Worm (Caenorhabditis elegans) whole organism, L1 larva: ENCODE results near the gene Y49F6B.14.

Experiments used
- C16A3.4 ChIP-seq: fragments of 150-350 bp; optimal IDR thresholded peaks from 2 replicates; lab custom pipeline; 2014; ENCODE audit warnings: missing biosample characterization, missing genetic modification characterization
- Y116A8C.19 ChIP-seq: sonication (generic microtip); optimal IDR thresholded peaks from 2 replicates; lab custom pipeline; 2016; ENCODE audit warnings: missing compliant biosample characterization, missing genetic modification characterization, borderline replicate concordance
- aha-1 ChIP-seq: fragments of 150-350 bp; optimal IDR thresholded peaks from 2 replicates; lab custom pipeline; 2014; ENCODE audit warnings: missing biosample characterization, missing genetic modification characterization
- aly-2 ChIP-seq: fragments of 150-350 bp; optimal IDR thresholded peaks from 2 replicates; lab custom pipeline; 2014; ENCODE audit warnings: missing biosample characterization, missing genetic modification characterization
- ama-1 ChIP-seq: fragments of 150-350 bp; optimal IDR thresholded peaks from 2 replicates; lab custom pipeline; 2014
- ceh-8 ChIP-seq: fragments of 200-800 bp; sonication (Bioruptor generic); optimal IDR thresholded peaks from 2 replicates; lab custom pipeline; 2018; ENCODE audit warnings: mild to moderate bottlenecking, missing genetic modification characterization, moderate library complexity, missing compliant biosample characterization
- ceh-82 ChIP-seq, 3 experiments: fragments of 150-350 bp in 1 of 3; sonication (generic microtip) in 2 of 3; optimal IDR thresholded peaks; 2 replicates each; lab custom pipeline; 2014 to 2017; ENCODE audit warnings: missing biosample characterization in 3 of 3, missing genetic modification characterization in 3 of 3
- ceh-90 ChIP-seq: sonication (generic microtip); optimal IDR thresholded peaks from 2 replicates; lab custom pipeline; 2016; ENCODE audit warnings: missing genetic modification characterization, missing compliant biosample characterization
- dpl-1 ChIP-seq, 3 experiments: fragments of 150-350 bp in 2 of 3; sonication (generic microtip) in 1 of 3; optimal IDR thresholded peaks; 2 replicates each; lab custom pipeline; 2014 to 2017; ENCODE audit warnings: missing biosample characterization in 3 of 3, missing genetic modification characterization in 3 of 3, missing genetic modification reagents in 3 of 3
- egl-13 ChIP-seq: sonication (generic microtip); optimal IDR thresholded peaks from 2 replicates; lab custom pipeline; 2016; ENCODE audit warnings: missing genotype, missing genetic modification reagents, missing genetic modification characterization, missing compliant biosample characterization
- egl-27 ChIP-seq, 2 experiments: fragments of 150-350 bp in 1 of 2; sonication (generic microtip); optimal IDR thresholded peaks; 3 replicates each; lab custom pipeline; 2017 to 2018; ENCODE audit warnings: missing biosample characterization in 2 of 2, missing genetic modification characterization in 2 of 2, missing genetic modification reagents in 2 of 2
- elt-2 ChIP-seq: sonication (generic microtip); optimal IDR thresholded peaks from 2 replicates; lab custom pipeline; 2016; ENCODE audit warnings: missing genetic modification characterization, mild to moderate bottlenecking, inconsistent platforms, missing compliant biosample characterization, missing genetic modification reagents
- elt-3 ChIP-seq, 6 experiments: fragments of 150-350 bp in 1 of 6; sonication (generic microtip); optimal IDR thresholded peaks; 2 replicates each; lab custom pipeline; 2017 to 2018; ENCODE audit warnings: missing biosample characterization in 6 of 6, missing genetic modification characterization in 6 of 6, inconsistent platforms in 1 of 6
- fkh-8 ChIP-seq: sonication (generic microtip); optimal IDR thresholded peaks from 2 replicates; lab custom pipeline; 2016; ENCODE audit warnings: mild to moderate bottlenecking, missing genetic modification characterization, missing compliant biosample characterization
- grh-1 ChIP-seq: fragments of 200-800 bp; sonication (Bioruptor generic); IDR thresholded peaks from 2 replicates; pipeline ENCODE4 v1.3.6; 2022; ENCODE audit warnings: missing genetic modification reagents, missing genetic modification characterization, missing compliant biosample characterization
- hlh-4 ChIP-seq: sonication (generic microtip); optimal IDR thresholded peaks from 2 replicates; lab custom pipeline; 2016; ENCODE audit warnings: mild to moderate bottlenecking, missing genetic modification characterization, missing compliant biosample characterization
- hpl-2 ChIP-seq: fragments of 150-350 bp; optimal IDR thresholded peaks from 2 replicates; lab custom pipeline; 2014; ENCODE audit warnings: missing biosample characterization, missing genetic modification reagents, missing genetic modification characterization
- irx-1 ChIP-seq: sonication (generic microtip); optimal IDR thresholded peaks from 2 replicates; lab custom pipeline; 2016; ENCODE audit warnings: missing genetic modification characterization, missing compliant biosample characterization
- lin-13 ChIP-seq: fragments of 150-350 bp; optimal IDR thresholded peaks from 2 replicates; lab custom pipeline; 2014; ENCODE audit warnings: missing biosample characterization, missing genetic modification reagents, missing genetic modification characterization
- lin-15B ChIP-seq: fragments of 150-350 bp; sonication (generic microtip); optimal IDR thresholded peaks from 3 replicates; lab custom pipeline; 2014; ENCODE audit warnings: missing biosample characterization, missing genetic modification characterization
- lin-35 ChIP-seq, 2 experiments: fragments of 150-350 bp; optimal IDR thresholded peaks; 2 replicates each; lab custom pipeline; 2014; ENCODE audit warnings: missing biosample characterization in 2 of 2, missing genetic modification characterization in 2 of 2, missing genetic modification reagents in 2 of 2
- lin-39 ChIP-seq: fragments of 150-350 bp; optimal IDR thresholded peaks from 2 replicates; lab custom pipeline; 2014; ENCODE audit warnings: missing biosample characterization, missing genetic modification reagents, missing genetic modification characterization
- lir-3 ChIP-seq: sonication (generic microtip); optimal IDR thresholded peaks from 2 replicates; lab custom pipeline; 2016; ENCODE audit warnings: mild to moderate bottlenecking, missing genetic modification characterization, moderate library complexity, missing compliant biosample characterization; ENCODE audit not compliant: poor library complexity
- lsy-2 ChIP-seq, 2 experiments: fragments of 150-350 bp; optimal IDR thresholded peaks; 2 replicates each; lab custom pipeline; 2014; ENCODE audit warnings: missing biosample characterization in 2 of 2, missing genetic modification characterization in 2 of 2
- mab-9 ChIP-seq: fragments of 200-800 bp; sonication (Bioruptor generic); IDR thresholded peaks from 2 replicates; pipeline ENCODE4 v1.3.6; 2022; ENCODE audit warnings: missing genetic modification reagents, missing genetic modification characterization, missing compliant biosample characterization
- mdl-1 ChIP-seq, 2 experiments: fragments of 150-350 bp; optimal IDR thresholded peaks; 2 replicates each; lab custom pipeline; 2014 to 2017; ENCODE audit warnings: missing biosample characterization in 2 of 2, missing genetic modification characterization in 2 of 2, inconsistent platforms in 1 of 2
- mef-2 ChIP-seq: fragments of 150-350 bp; optimal IDR thresholded peaks from 2 replicates; lab custom pipeline; 2014; ENCODE audit warnings: missing biosample characterization, missing genetic modification characterization
- nhr-20 ChIP-seq: sonication (generic microtip); optimal IDR thresholded peaks from 2 replicates; lab custom pipeline; 2016; ENCODE audit warnings: mild to moderate bottlenecking, missing genetic modification characterization, missing compliant biosample characterization
- nhr-237 ChIP-seq: fragments of 150-350 bp; optimal IDR thresholded peaks from 2 replicates; lab custom pipeline; 2014; ENCODE audit warnings: missing biosample characterization, missing genetic modification characterization
- nhr-47 ChIP-seq: sonication (generic microtip); optimal IDR thresholded peaks from 2 replicates; lab custom pipeline; 2016; ENCODE audit warnings: mild to moderate bottlenecking, missing genetic modification characterization, moderate library complexity, missing compliant biosample characterization
- nhr-76 ChIP-seq: sonication (generic microtip); optimal IDR thresholded peaks from 2 replicates; lab custom pipeline; 2017; ENCODE audit warnings: missing biosample characterization, missing genetic modification characterization
- nhr-77 ChIP-seq: fragments of 150-350 bp; optimal IDR thresholded peaks from 2 replicates; lab custom pipeline; 2014; ENCODE audit warnings: missing biosample characterization, missing genetic modification characterization
- pqm-1 ChIP-seq: sonication (generic microtip); optimal IDR thresholded peaks from 3 replicates; lab custom pipeline; 2017; ENCODE audit warnings: missing biosample characterization, missing genetic modification characterization
- snu-23 ChIP-seq: sonication (generic microtip); optimal IDR thresholded peaks from 2 replicates; lab custom pipeline; 2016; ENCODE audit warnings: missing genetic modification characterization, missing compliant biosample characterization
- sox-4 ChIP-seq: sonication (generic microtip); optimal IDR thresholded peaks from 2 replicates; lab custom pipeline; 2016; ENCODE audit warnings: missing genetic modification characterization, missing compliant biosample characterization
- sup-37 ChIP-seq: fragments of 200-800 bp; sonication (Bioruptor generic); optimal IDR thresholded peaks from 2 replicates; lab custom pipeline; 2018; ENCODE audit warnings: mild to moderate bottlenecking, missing genetic modification characterization, missing compliant biosample characterization
- tbx-2 ChIP-seq: sonication (generic microtip); optimal IDR thresholded peaks from 2 replicates; lab custom pipeline; 2016; ENCODE audit warnings: missing genetic modification characterization, missing compliant biosample characterization
- tlp-1 ChIP-seq: fragments of 150-350 bp; optimal IDR thresholded peaks from 2 replicates; lab custom pipeline; 2014; ENCODE audit warnings: missing biosample characterization, missing genetic modification characterization
- unc-130 ChIP-seq: fragments of 150-350 bp; optimal IDR thresholded peaks from 2 replicates; lab custom pipeline; 2017; ENCODE audit warnings: missing biosample characterization, missing genetic modification characterization, inconsistent platforms
- unc-62 ChIP-seq: fragments of 150-350 bp; optimal IDR thresholded peaks from 2 replicates; lab custom pipeline; 2014; ENCODE audit warnings: missing biosample characterization, missing genetic modification reagents, missing genetic modification characterization
- unc-98 ChIP-seq: fragments of 200-800 bp; sonication (Bioruptor generic); IDR thresholded peaks from 2 replicates; pipeline ENCODE4 v1.3.6; 2022; ENCODE audit warnings: missing genetic modification characterization, missing compliant biosample characterization
- vab-15 ChIP-seq: sonication (generic microtip); optimal IDR thresholded peaks from 2 replicates; lab custom pipeline; 2017; ENCODE audit warnings: missing genotype, mild to moderate bottlenecking, missing genetic modification characterization, missing compliant biosample characterization
- xbp-1 ChIP-seq: sonication (generic microtip); optimal IDR thresholded peaks from 2 replicates; lab custom pipeline; 2016; ENCODE audit warnings: missing genetic modification characterization, missing compliant biosample characterization
- zip-4 ChIP-seq: fragments of 200-800 bp; sonication (Bioruptor generic); optimal IDR thresholded peaks from 2 replicates; lab custom pipeline; 2018; ENCODE audit warnings: mild to moderate bottlenecking, missing genetic modification characterization, moderate library complexity, missing compliant biosample characterization
- ztf-11 ChIP-seq, 2 experiments: sonication (generic microtip); optimal IDR thresholded peaks; 2 replicates each; lab custom pipeline; 2016 to 2017; ENCODE audit warnings: missing genetic modification characterization in 2 of 2, missing biosample characterization in 1 of 2, missing compliant biosample characterization in 1 of 2

Gene Y49F6B.14

DNA sequence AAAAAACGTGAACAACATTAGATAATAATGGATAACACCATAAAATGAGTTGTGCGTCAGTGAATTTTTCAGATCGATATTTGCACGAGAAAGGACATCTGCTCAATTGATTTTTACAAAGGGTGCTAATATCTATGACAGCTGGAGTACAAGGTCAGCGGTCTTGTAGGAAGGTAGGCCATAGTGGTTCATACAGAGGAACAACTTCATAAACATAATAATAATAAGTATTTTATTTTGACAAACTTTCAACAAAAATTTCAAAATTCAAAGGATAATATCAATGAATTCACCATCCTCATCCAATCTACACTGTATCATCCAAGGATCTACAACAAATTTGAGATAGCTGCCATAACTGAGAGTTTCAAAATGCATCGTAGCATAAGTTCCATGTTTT is 38.1 kb downstream of the Y49F6B.14 start, which contains the start of gene fbxb-104:
Gene fbxb-104, minus strand, starts transcription at position 101 of the 400 bp plus-strand sequence.
- TF ChIP-seq vab-15 (tag; lab: Kevin White, UChicago): no peak
- TF ChIP-seq mef-2 (tag; lab: Kevin White, UChicago): no peak
- no peak for TF ChIP-seq dpl-1 (GFP tag; optimal IDR thresholded peaks at IDR 0.05; lab: Kevin White, UChicago)
- no peak for TF ChIP-seq lin-39 (tag; lab: Kevin White, UChicago)
- TF ChIP-seq nhr-47 (tag; lab: Kevin White, UChicago): no peak
- no peak for TF ChIP-seq ztf-11 (tag; optimal IDR thresholded peaks at IDR 0.05; lab: Kevin White, UChicago)
- TF ChIP-seq nhr-237 (tag; lab: Kevin White, UChicago): no peak
- no peak for TF ChIP-seq ceh-82 (tag; optimal IDR thresholded peaks at IDR 0.05; lab: Kevin White, UChicago)
- TF ChIP-seq nhr-77 (tag; lab: Kevin White, UChicago): no peak
- TF ChIP-seq mdl-1 (tag; optimal IDR thresholded peaks at IDR 0.05; lab: Kevin White, UChicago): no peak
- no peak for TF ChIP-seq nhr-76
- no peak for TF ChIP-seq tlp-1 (tag; lab: Kevin White, UChicago)
- TF ChIP-seq lsy-2 (tag; optimal IDR thresholded peaks at IDR 0.05; lab: Kevin White, UChicago): no peak
- TF ChIP-seq ceh-90 (tag; lab: Kevin White, UChicago): no peak
- TF ChIP-seq egl-27 (tag; optimal IDR thresholded peaks at IDR 0.05; lab: Kevin White, UChicago): no peak

DNA sequence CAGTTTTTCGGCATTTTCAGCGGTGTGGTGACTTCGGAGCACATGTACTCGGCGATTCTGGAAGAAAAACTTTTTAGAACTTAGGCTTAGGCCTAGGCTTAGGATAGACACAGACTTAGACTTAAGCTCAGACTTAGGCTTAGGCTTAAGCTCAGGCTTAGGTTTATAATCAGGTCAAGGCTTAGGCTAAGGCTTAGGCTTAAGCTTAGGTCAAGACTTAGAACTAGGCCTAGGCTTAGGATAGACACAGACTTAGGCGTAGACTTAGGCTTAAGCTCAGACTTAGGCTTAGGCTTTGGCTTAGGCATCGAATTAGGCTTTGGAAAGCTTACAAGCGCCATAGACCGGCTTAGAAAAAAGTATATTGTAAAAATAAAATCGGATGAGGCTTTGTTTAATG is 38.7 kb downstream of the Y49F6B.14 start:
- TF ChIP-seq zip-4 (GFP tag; lab: Kevin White, UChicago) (no peak), hlh-4 (tag; lab: Kevin White, UChicago) (no peak), lin-39 (tag; lab: Kevin White, UChicago) (no peak), lin-15B (tag; lab: Kevin White, UChicago) (no peak), pqm-1 (no peak), lsy-2 (tag; optimal IDR thresholded peaks at IDR 0.05; lab: Kevin White, UChicago) (no peak), fkh-8 (tag; lab: Kevin White, UChicago) (no peak), ceh-90 (tag; lab: Kevin White, UChicago) (no peak), egl-13 (tag; lab: Kevin White, UChicago) (no peak), lin-35 (GFP tag; optimal IDR thresholded peaks at IDR 0.05; lab: Kevin White, UChicago) (no peak), tbx-2 (tag; lab: Kevin White, UChicago) (no peak), snu-23 (GFP tag; lab: Kevin White, UChicago) (no peak), unc-130 (no peak), grh-1 (GFP tag; lab: Robert Waterston, UW) (no peak), unc-98 (GFP tag; lab: Robert Waterston, UW) (no peak), nhr-77 (tag; lab: Kevin White, UChicago) (no peak)

ce11 chrII:3473744-3474143 is 41.5 kb downstream of the Y49F6B.14 start, which contains the start of gene sdz-32:
TSS of gene sdz-32 (plus strand) at chrII:3474044.
- no peak for TF ChIP-seq C16A3.4 (tag; lab: Kevin White, UChicago)
- no peak for TF ChIP-seq tlp-1 (tag; lab: Kevin White, UChicago)
- no peak for TF ChIP-seq aly-2 (tag; lab: Kevin White, UChicago)
- no peak for TF ChIP-seq xbp-1 (tag; lab: Kevin White, UChicago)
- TF ChIP-seq hpl-2: no peak
- no peak for TF ChIP-seq hlh-4 (tag; lab: Kevin White, UChicago)
- TF ChIP-seq irx-1 (tag; lab: Kevin White, UChicago): no peak
- no peak for TF ChIP-seq zip-4 (GFP tag; lab: Kevin White, UChicago)
- TF ChIP-seq ceh-8 (GFP tag; lab: Kevin White, UChicago): no peak

ce11 chrII:3472817-3473216 is 42.5 kb downstream of the Y49F6B.14 start, which contains the start of gene Y49F6B.6:
TSS of gene Y49F6B.6 (plus strand) at chrII:3473117.
- TF ChIP-seq tbx-2 (tag; lab: Kevin White, UChicago): no peak
- TF ChIP-seq ama-1: no peak
- no peak for TF ChIP-seq elt-3 (tag; optimal IDR thresholded peaks at IDR 0.05; lab: Kevin White, UChicago)
- TF ChIP-seq unc-62 (GFP tag; lab: Kevin White, UChicago): no peak
- TF ChIP-seq elt-2 (tag; lab: Kevin White, UChicago): no peak
- no peak for TF ChIP-seq ceh-90 (tag; lab: Kevin White, UChicago)
- no peak for TF ChIP-seq mab-9 (GFP tag; lab: Robert Waterston, UW)
- TF ChIP-seq ceh-8 (GFP tag; lab: Kevin White, UChicago): no peak
- no peak for TF ChIP-seq nhr-47 (tag; lab: Kevin White, UChicago)
- TF ChIP-seq mdl-1 (tag; optimal IDR thresholded peaks at IDR 0.05; lab: Kevin White, UChicago): no peak
- no peak for TF ChIP-seq zip-4 (GFP tag; lab: Kevin White, UChicago)
- no peak for TF ChIP-seq lir-3 (tag; lab: Kevin White, UChicago)
- no peak for TF ChIP-seq sup-37 (GFP tag; lab: Kevin White, UChicago)
- TF ChIP-seq C16A3.4 (tag; lab: Kevin White, UChicago): no peak
- TF ChIP-seq sox-4: no peak
- TF ChIP-seq lin-13: no peak
- TF ChIP-seq aha-1 (tag; lab: Kevin White, UChicago): no peak
- TF ChIP-seq nhr-20 (tag; lab: Kevin White, UChicago): no peak
- TF ChIP-seq lin-35 (GFP tag; optimal IDR thresholded peaks at IDR 0.05; lab: Kevin White, UChicago): no peak
- TF ChIP-seq Y116A8C.19: no peak
